Worm (Caenorhabditis elegans) whole organism, L1 larva: Measurements from ENCODE around the gene F10E9.11.

Experiments used
- C04F5.9 ChIP-seq: sonication (generic microtip); optimal IDR thresholded peaks from 2 replicates; lab custom pipeline; 2016; ENCODE audit warnings: missing genetic modification characterization, missing compliant biosample characterization
- C16A3.4 ChIP-seq: fragments of 150-350 bp; optimal IDR thresholded peaks from 2 replicates; lab custom pipeline; 2014; ENCODE audit warnings: missing biosample characterization, missing genetic modification characterization
- F16B12.6 ChIP-seq: fragments of 150-350 bp; optimal IDR thresholded peaks from 2 replicates; lab custom pipeline; 2014; ENCODE audit warnings: missing biosample characterization, missing genetic modification characterization
- Y116A8C.19 ChIP-seq: sonication (generic microtip); optimal IDR thresholded peaks from 2 replicates; lab custom pipeline; 2016; ENCODE audit warnings: missing compliant biosample characterization, missing genetic modification characterization, borderline replicate concordance
- blmp-1 ChIP-seq: fragments of 150-350 bp; optimal IDR thresholded peaks from 2 replicates; lab custom pipeline; 2014; ENCODE audit warnings: missing biosample characterization, missing genetic modification characterization
- ceh-8 ChIP-seq: fragments of 200-800 bp; sonication (Bioruptor generic); optimal IDR thresholded peaks from 2 replicates; lab custom pipeline; 2018; ENCODE audit warnings: mild to moderate bottlenecking, missing genetic modification characterization, moderate library complexity, missing compliant biosample characterization
- ceh-88 ChIP-seq: fragments of 200-800 bp; sonication (Bioruptor generic); IDR thresholded peaks from 2 replicates; pipeline ENCODE4 v1.3.6; 2022; ENCODE audit warnings: missing genetic modification characterization, missing compliant biosample characterization
- ces-1 ChIP-seq: fragments of 150-350 bp; optimal IDR thresholded peaks from 2 replicates; lab custom pipeline; 2014; ENCODE audit warnings: missing biosample characterization, missing genetic modification reagents, missing genetic modification characterization
- dpl-1 ChIP-seq, 3 experiments: fragments of 150-350 bp in 2 of 3; sonication (generic microtip) in 1 of 3; optimal IDR thresholded peaks; 2 replicates each; lab custom pipeline; 2014 to 2017; ENCODE audit warnings: missing biosample characterization in 3 of 3, missing genetic modification characterization in 3 of 3, missing genetic modification reagents in 3 of 3
- efl-1 ChIP-seq, 4 experiments: fragments of 150-350 bp; optimal IDR thresholded peaks in 3 of 4; peaks in 1 of 4; 1 replicate in 1 of 4; 2 replicates in 3 of 4; lab custom pipeline; 2014; ENCODE audit warnings: missing biosample characterization in 2 of 4, missing genetic modification characterization in 2 of 4, missing genetic modification reagents in 2 of 4
- egl-13 ChIP-seq: sonication (generic microtip); optimal IDR thresholded peaks from 2 replicates; lab custom pipeline; 2016; ENCODE audit warnings: missing genotype, missing genetic modification reagents, missing genetic modification characterization, missing compliant biosample characterization
- egl-27 ChIP-seq, 2 experiments: fragments of 150-350 bp in 1 of 2; sonication (generic microtip); optimal IDR thresholded peaks; 3 replicates each; lab custom pipeline; 2017 to 2018; ENCODE audit warnings: missing biosample characterization in 2 of 2, missing genetic modification characterization in 2 of 2, missing genetic modification reagents in 2 of 2
- elt-2 ChIP-seq: sonication (generic microtip); optimal IDR thresholded peaks from 2 replicates; lab custom pipeline; 2016; ENCODE audit warnings: missing genetic modification characterization, mild to moderate bottlenecking, inconsistent platforms, missing compliant biosample characterization, missing genetic modification reagents
- elt-3 ChIP-seq, 6 experiments: fragments of 150-350 bp in 1 of 6; sonication (generic microtip); optimal IDR thresholded peaks; 2 replicates each; lab custom pipeline; 2017 to 2018; ENCODE audit warnings: missing biosample characterization in 6 of 6, missing genetic modification characterization in 6 of 6, inconsistent platforms in 1 of 6
- ets-5 ChIP-seq: fragments of 200-800 bp; sonication (Bioruptor generic); IDR thresholded peaks from 2 replicates; pipeline ENCODE4 v1.3.6; 2022; ENCODE audit warnings: missing genetic modification characterization, missing compliant biosample characterization
- fkh-4 ChIP-seq: sonication (generic microtip); optimal IDR thresholded peaks from 2 replicates; lab custom pipeline; 2016; ENCODE audit warnings: missing compliant biosample characterization, missing genetic modification characterization, borderline replicate concordance
- fos-1 ChIP-seq: fragments of 150-350 bp; optimal IDR thresholded peaks from 2 replicates; lab custom pipeline; 2014; ENCODE audit warnings: missing biosample characterization, missing genetic modification characterization
- grh-1 ChIP-seq: fragments of 200-800 bp; sonication (Bioruptor generic); IDR thresholded peaks from 2 replicates; pipeline ENCODE4 v1.3.6; 2022; ENCODE audit warnings: missing genetic modification reagents, missing genetic modification characterization, missing compliant biosample characterization
- hlh-17 ChIP-seq: fragments of 200-800 bp; sonication (Bioruptor generic); optimal IDR thresholded peaks from 2 replicates; lab custom pipeline; 2018; ENCODE audit warnings: missing genetic modification characterization, mild to moderate bottlenecking, missing compliant biosample characterization, moderate library complexity, borderline replicate concordance
- hpl-2 ChIP-seq: fragments of 150-350 bp; optimal IDR thresholded peaks from 2 replicates; lab custom pipeline; 2014; ENCODE audit warnings: missing biosample characterization, missing genetic modification reagents, missing genetic modification characterization
- irx-1 ChIP-seq: sonication (generic microtip); optimal IDR thresholded peaks from 2 replicates; lab custom pipeline; 2016; ENCODE audit warnings: missing genetic modification characterization, missing compliant biosample characterization
- isw-1 ChIP-seq: fragments of 200-800 bp; sonication (Bioruptor generic); IDR thresholded peaks from 2 replicates; pipeline ENCODE4 v1.3.6; 2022; ENCODE audit warnings: missing genetic modification characterization, missing compliant biosample characterization
- jun-1 ChIP-seq: fragments of 150-350 bp; optimal IDR thresholded peaks from 2 replicates; lab custom pipeline; 2014; ENCODE audit warnings: missing biosample characterization, missing genetic modification reagents, missing genetic modification characterization
- lin-14 ChIP-seq: fragments of 200-800 bp; sonication (Bioruptor generic); optimal IDR thresholded peaks from 2 replicates; lab custom pipeline; 2018; ENCODE audit warnings: mild to moderate bottlenecking, missing genetic modification characterization, moderate library complexity, missing compliant biosample characterization
- lin-15B ChIP-seq: fragments of 150-350 bp; sonication (generic microtip); optimal IDR thresholded peaks from 3 replicates; lab custom pipeline; 2014; ENCODE audit warnings: missing biosample characterization, missing genetic modification characterization
- lin-35 ChIP-seq, 2 experiments: fragments of 150-350 bp; optimal IDR thresholded peaks; 2 replicates each; lab custom pipeline; 2014; ENCODE audit warnings: missing biosample characterization in 2 of 2, missing genetic modification characterization in 2 of 2, missing genetic modification reagents in 2 of 2
- lir-3 ChIP-seq: sonication (generic microtip); optimal IDR thresholded peaks from 2 replicates; lab custom pipeline; 2016; ENCODE audit warnings: mild to moderate bottlenecking, missing genetic modification characterization, moderate library complexity, missing compliant biosample characterization; ENCODE audit not compliant: poor library complexity
- lsy-2 ChIP-seq, 2 experiments: fragments of 150-350 bp; optimal IDR thresholded peaks; 2 replicates each; lab custom pipeline; 2014; ENCODE audit warnings: missing biosample characterization in 2 of 2, missing genetic modification characterization in 2 of 2
- mdl-1 ChIP-seq, 2 experiments: fragments of 150-350 bp; optimal IDR thresholded peaks; 2 replicates each; lab custom pipeline; 2014 to 2017; ENCODE audit warnings: missing biosample characterization in 2 of 2, missing genetic modification characterization in 2 of 2, inconsistent platforms in 1 of 2
- nhr-19 ChIP-seq: fragments of 200-800 bp; sonication (Bioruptor generic); conservative IDR thresholded peaks from 2 replicates; pipeline ENCODE4 v1.3.6; 2022; ENCODE audit warnings: missing genetic modification characterization, missing compliant biosample characterization
- nhr-237 ChIP-seq: fragments of 150-350 bp; optimal IDR thresholded peaks from 2 replicates; lab custom pipeline; 2014; ENCODE audit warnings: missing biosample characterization, missing genetic modification characterization
- nhr-28 ChIP-seq: fragments of 150-350 bp; optimal IDR thresholded peaks from 2 replicates; lab custom pipeline; 2014; ENCODE audit warnings: missing biosample characterization, missing genetic modification characterization
- nhr-47 ChIP-seq: sonication (generic microtip); optimal IDR thresholded peaks from 2 replicates; lab custom pipeline; 2016; ENCODE audit warnings: mild to moderate bottlenecking, missing genetic modification characterization, moderate library complexity, missing compliant biosample characterization
- nhr-71 ChIP-seq: sonication (generic microtip); optimal IDR thresholded peaks from 2 replicates; lab custom pipeline; 2016; ENCODE audit warnings: mild to moderate bottlenecking, missing genetic modification characterization, moderate library complexity, missing compliant biosample characterization
- nhr-76 ChIP-seq: sonication (generic microtip); optimal IDR thresholded peaks from 2 replicates; lab custom pipeline; 2017; ENCODE audit warnings: missing biosample characterization, missing genetic modification characterization
- nhr-85 ChIP-seq: sonication (generic microtip); peaks from one replicate; lab custom pipeline; 2016; ENCODE audit warnings: missing genetic modification characterization, inconsistent platforms, missing compliant biosample characterization
- pax-3 ChIP-seq: fragments of 200-800 bp; sonication (Bioruptor generic); optimal IDR thresholded peaks from 2 replicates; lab custom pipeline; 2018; ENCODE audit warnings: mild to moderate bottlenecking, missing genetic modification characterization, moderate library complexity, missing compliant biosample characterization
- rnt-1 ChIP-seq: sonication (generic microtip); optimal IDR thresholded peaks from 2 replicates; lab custom pipeline; 2016; ENCODE audit warnings: mild to moderate bottlenecking, missing genetic modification characterization, moderate library complexity, missing compliant biosample characterization
- skn-1 ChIP-seq: fragments of 150-350 bp; optimal IDR thresholded peaks from 2 replicates; lab custom pipeline; 2014; ENCODE audit warnings: missing biosample characterization, missing genetic modification characterization
- snpc-4 ChIP-seq: fragments of 150-350 bp; optimal IDR thresholded peaks from 2 replicates; lab custom pipeline; 2014; ENCODE audit warnings: missing biosample characterization, missing genetic modification characterization
- snu-23 ChIP-seq: sonication (generic microtip); optimal IDR thresholded peaks from 2 replicates; lab custom pipeline; 2016; ENCODE audit warnings: missing genetic modification characterization, missing compliant biosample characterization
- swsn-7 ChIP-seq: sonication (generic microtip); optimal IDR thresholded peaks from 2 replicates; lab custom pipeline; 2016; ENCODE audit warnings: missing genetic modification characterization, missing compliant biosample characterization
- unc-130 ChIP-seq: fragments of 150-350 bp; optimal IDR thresholded peaks from 2 replicates; lab custom pipeline; 2017; ENCODE audit warnings: missing biosample characterization, missing genetic modification characterization, inconsistent platforms
- unc-30 ChIP-seq: sonication (generic microtip); optimal IDR thresholded peaks from 2 replicates; lab custom pipeline; 2017; ENCODE audit warnings: missing biosample characterization, missing genetic modification characterization
- xbp-1 ChIP-seq: sonication (generic microtip); optimal IDR thresholded peaks from 2 replicates; lab custom pipeline; 2016; ENCODE audit warnings: missing genetic modification characterization, missing compliant biosample characterization
- zag-1 ChIP-seq: fragments of 150-350 bp; optimal IDR thresholded peaks from 2 replicates; lab custom pipeline; 2014; ENCODE audit warnings: missing biosample characterization, missing genetic modification characterization
- zip-4 ChIP-seq: fragments of 200-800 bp; sonication (Bioruptor generic); optimal IDR thresholded peaks from 2 replicates; lab custom pipeline; 2018; ENCODE audit warnings: mild to moderate bottlenecking, missing genetic modification characterization, moderate library complexity, missing compliant biosample characterization
- ztf-4 ChIP-seq: fragments of 150-350 bp; optimal IDR thresholded peaks from 2 replicates; lab custom pipeline; 2014; ENCODE audit warnings: missing biosample characterization, missing genetic modification characterization

Gene F10E9.11

DNA sequence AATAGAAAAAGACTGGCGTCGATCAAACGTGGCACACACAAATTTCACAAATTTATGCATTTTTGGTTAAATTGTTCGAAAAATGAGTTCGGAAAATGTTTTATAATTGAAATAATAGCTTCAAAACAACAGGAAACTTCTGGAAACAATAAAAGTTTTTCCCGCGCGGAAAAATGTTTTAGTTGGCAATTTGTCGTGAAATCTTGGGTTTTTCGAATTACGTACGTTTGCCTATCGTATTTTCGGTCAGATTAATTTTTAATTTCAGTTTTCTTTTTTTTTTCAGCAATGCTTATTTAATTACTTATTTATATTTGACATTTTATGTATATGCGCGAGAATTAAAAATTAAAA lies 36.4 kb upstream of the F10E9.11 start:
- no peak for TF ChIP-seq swsn-7 (tag; lab: Kevin White, UChicago)
- TF ChIP-seq ceh-88: no peak
- TF ChIP-seq nhr-85 (tag; lab: Kevin White, UChicago): no peak
- TF ChIP-seq nhr-76: no peak

DNA sequence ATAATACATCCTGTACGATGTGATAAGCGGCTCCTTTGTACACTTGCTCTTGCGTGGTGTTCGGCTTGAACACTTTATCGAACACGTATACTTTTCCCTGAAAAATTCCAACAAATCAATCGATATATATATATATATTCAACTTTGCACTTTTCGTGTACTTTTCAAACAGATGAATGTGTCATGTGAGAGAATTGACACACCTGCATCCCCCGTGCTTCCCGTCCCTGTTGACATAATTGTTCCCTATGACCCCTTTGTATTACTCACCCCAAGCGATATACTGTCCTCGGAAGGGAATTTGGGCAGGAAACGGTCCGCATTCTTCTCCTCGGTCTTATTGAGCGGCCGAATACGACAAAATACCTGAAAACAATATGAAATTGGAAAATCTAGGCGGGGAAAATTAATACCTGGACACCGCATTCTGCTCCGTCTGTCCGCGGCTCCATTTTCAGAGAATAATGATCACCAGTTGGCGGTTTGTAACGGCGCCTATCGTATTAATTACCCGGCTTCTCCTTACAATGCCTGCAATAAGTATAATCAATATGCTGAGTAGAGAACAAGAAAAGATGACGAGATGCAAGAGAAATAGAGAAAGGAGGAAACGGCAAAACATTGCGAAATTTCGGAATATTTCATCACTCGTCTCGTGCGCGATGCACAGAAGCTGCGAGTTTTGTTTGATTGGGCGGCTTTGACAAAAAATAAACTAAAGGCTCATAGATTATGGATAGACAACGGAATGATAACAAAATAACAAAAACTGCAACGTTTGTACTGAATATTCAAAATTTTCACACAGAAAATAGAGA lies 35.8 kb upstream of the F10E9.11 start, which contains the start of gene unc-116:
unc-116 (minus strand) TSS at position 531 of the 818 bp plus-strand sequence.
- TF ChIP-seq Y116A8C.19 (no peak), nhr-47 (tag; lab: Kevin White, UChicago) (peak; percentile 47), nhr-19 (peak; percentile 32; the same call in 1 of the 2 replicates), swsn-7 (tag; lab: Kevin White, UChicago) (peak; percentile 2), pax-3 (no peak), C16A3.4 (tag; lab: Kevin White, UChicago) (peak; percentile 34), fkh-4 (tag; lab: Kevin White, UChicago) (no peak), unc-130 (tag; lab: Kevin White, UChicago) (peak; percentile 2), lsy-2 (tag; optimal IDR thresholded peaks at IDR 0.05; lab: Kevin White, UChicago) (peak; percentile 60 to 70), grh-1 (GFP tag; lab: Robert Waterston, UW) (no peak), elt-2 (tag; lab: Kevin White, UChicago) (no peak), ces-1 (no peak), irx-1 (tag; lab: Kevin White, UChicago) (no peak), ceh-8 (GFP tag; lab: Kevin White, UChicago) (no peak), hlh-17 (no peak), lin-15B (tag; lab: Kevin White, UChicago) (peak; percentile 18), egl-13 (tag; lab: Kevin White, UChicago) (peak; percentile 26), lin-14 (GFP tag; lab: Kevin White, UChicago) (peak; percentile 75), ztf-4 (tag; lab: Kevin White, UChicago) (peak; percentile 54), elt-3 (tag; optimal IDR thresholded peaks at IDR 0.05; lab: Kevin White, UChicago) (peak in 1 of 6 experiments; percentile 13), zip-4 (peak; percentile 92), lin-35 (GFP tag; optimal IDR thresholded peaks at IDR 0.05; lab: Kevin White, UChicago) (peak; percentile 38 to 39), rnt-1 (tag; lab: Kevin White, UChicago) (no peak), nhr-237 (tag; lab: Kevin White, UChicago) (peak; percentile 11), isw-1 (GFP tag; lab: Robert Waterston, UW) (peak; percentile 43; the same call in 1 of the 2 replicates), unc-30 (no peak), snpc-4 (tag; lab: Kevin White, UChicago) (peak; percentile 9), efl-1 (optimal IDR thresholded peaks at IDR 0.05; lab: Kevin White, UChicago) (peak; percentile 31 to 74), efl-1 (GFP tag; optimal IDR thresholded peaks at IDR 0.05 in 1 of 2; lab: Kevin White, UChicago) (peak; percentile 54 to 94), jun-1 (tag; lab: Kevin White, UChicago) (peak; percentile 27), nhr-28 (tag; lab: Kevin White, UChicago) (no peak), C04F5.9 (tag; lab: Kevin White, UChicago) (no peak), hpl-2 (GFP tag; lab: Kevin White, UChicago) (peak; percentile 49), snu-23 (GFP tag; lab: Kevin White, UChicago) (peak; percentile 5), zag-1 (tag; lab: Kevin White, UChicago) (no peak), blmp-1 (tag; lab: Kevin White, UChicago) (peak; percentile 35), skn-1 (peak; percentile 94), fos-1 (tag; lab: Kevin White, UChicago) (peak; percentile 8), xbp-1 (tag; lab: Kevin White, UChicago) (no peak), nhr-71 (peak; percentile 63), mdl-1 (tag; optimal IDR thresholded peaks at IDR 0.05; lab: Kevin White, UChicago) (peak in 1 of 2 experiments; percentile 74), dpl-1 (GFP tag; optimal IDR thresholded peaks at IDR 0.05; lab: Kevin White, UChicago) (peak in 2 of 3 experiments; percentile 18 to 31), lir-3 (tag; lab: Kevin White, UChicago) (peak; percentile 22), F16B12.6 (tag; lab: Kevin White, UChicago) (peak; percentile 43), nhr-85 (tag; lab: Kevin White, UChicago) (peak; percentile 74), ets-5 (no peak), egl-27 (tag; optimal IDR thresholded peaks at IDR 0.05; lab: Kevin White, UChicago) (no peak), nhr-76 (no peak)
